In genomic region chr2L:9568360-9569088, dm6 we compare ENCODE assay signal across 6 fruit fly cellular contexts.
TF ChIP-seq lines count a peak whose summit lies in the region.

brwl (plus strand) TSS chr2L:9568890.

- TF ChIP-seq CTCF in whole organism, embryonic (GFP tag; optimal IDR thresholded peaks at IDR 0.05; lab: Kevin White, UChicago): peak; percentile 75

TF ChIP-seq in whole organism, 6 proteins besides CTCF, POLR2A, EP300 and RAD21:
- TF ChIP-seq Dll (optimal IDR thresholded peaks at IDR 0.05; lab: Kevin White, UChicago) (peak; percentile 11), pan (optimal IDR thresholded peaks at IDR 0.05; lab: Kevin White, UChicago) (no peak), EcR (GFP tag; optimal IDR thresholded peaks at IDR 0.05; lab: Kevin White, UChicago) (no peak)

TF ChIP-seq in whole organism, adult, 20 proteins besides CTCF, POLR2A, EP300 and RAD21 (continues in another document):
- peak; percentile 94 for TF ChIP-seq bab1 (GFP tag; optimal IDR thresholded peaks at IDR 0.05; lab: Kevin White, UChicago)
- TF ChIP-seq CG1620 (GFP tag; optimal IDR thresholded peaks at IDR 0.05; lab: Kevin White, UChicago): peak; percentile 87
- peak; percentile 86 for TF ChIP-seq Mnt (GFP tag; optimal IDR thresholded peaks at IDR 0.05; lab: Kevin White, UChicago)
- peak; percentile 97 for TF ChIP-seq CG12768 (GFP tag; optimal IDR thresholded peaks at IDR 0.05; lab: Kevin White, UChicago)
- peak; percentile 76 for TF ChIP-seq kay (GFP tag; lab: Kevin White, UChicago; ENCODE audit: borderline replicate concordance)
- peak; percentile 84 for TF ChIP-seq pad (GFP tag; optimal IDR thresholded peaks at IDR 0.05; lab: Kevin White, UChicago)
- peak; percentile 85 for TF ChIP-seq tj (GFP tag; optimal IDR thresholded peaks at IDR 0.05; lab: Kevin White, UChicago)
- peak; percentile 88 for TF ChIP-seq Crg-1 (GFP tag; optimal IDR thresholded peaks at IDR 0.05; lab: Kevin White, UChicago)
- peak; percentile 91 for TF ChIP-seq CG14711 (tag; optimal IDR thresholded peaks at IDR 0.05; lab: Kevin White, UChicago)
- peak; percentile 97 for TF ChIP-seq toe (GFP tag; optimal IDR thresholded peaks at IDR 0.05; lab: Kevin White, UChicago)
- peak; percentile 97 for TF ChIP-seq CG5204 (GFP tag; optimal IDR thresholded peaks at IDR 0.05; lab: Kevin White, UChicago)
- peak; percentile 96 for TF ChIP-seq CG7101 (tag; optimal IDR thresholded peaks at IDR 0.05; lab: Kevin White, UChicago)
- peak; percentile 96 for TF ChIP-seq CG11617 (GFP tag; optimal IDR thresholded peaks at IDR 0.05; lab: Kevin White, UChicago)
- peak; percentile 96 for TF ChIP-seq Hr96 (GFP tag; optimal IDR thresholded peaks at IDR 0.05; lab: Kevin White, UChicago)
- TF ChIP-seq ovo (GFP tag; optimal IDR thresholded peaks at IDR 0.05; lab: Kevin White, UChicago): peak; percentile 86
- peak; percentile 96 for TF ChIP-seq CG7045 (GFP tag; optimal IDR thresholded peaks at IDR 0.05; lab: Kevin White, UChicago)
- peak; percentile 95 for TF ChIP-seq CG33017 (tag; optimal IDR thresholded peaks at IDR 0.05; lab: Kevin White, UChicago)

TF ChIP-seq in whole organism, embryonic, 481 proteins besides CTCF, POLR2A, EP300 and RAD21 (continues in another document):
- TF ChIP-seq ems (GFP tag; optimal IDR thresholded peaks at IDR 0.05; lab: Kevin White, UChicago) (peak; percentile 98), CG32532 (GFP tag; IDR thresholded peaks at IDR 0.05; lab: Robert Waterston, UW) (peak; percentile 98), exex (tag; optimal IDR thresholded peaks at IDR 0.05; lab: Kevin White, UChicago) (peak; percentile 93), CrebB (tag; optimal IDR thresholded peaks at IDR 0.05; lab: Kevin White, UChicago) (peak; percentile 98), CG34224 (GFP tag; IDR thresholded peaks at IDR 0.05; lab: Robert Waterston, UW; ENCODE audit: partially characterized antibody) (no peak), so (GFP tag; IDR thresholded peaks at IDR 0.05; lab: Robert Waterston, UW) (peak; percentile 99), CG1832 (GFP tag; optimal IDR thresholded peaks at IDR 0.05; lab: Kevin White, UChicago) (no peak), CG2129 (GFP tag; IDR thresholded peaks at IDR 0.05; lab: Robert Waterston, UW; ENCODE audit: partially characterized antibody) (no peak), ab (GFP tag; optimal IDR thresholded peaks at IDR 0.05; lab: Kevin White, UChicago) (peak; percentile 91), unpg (GFP tag; optimal IDR thresholded peaks at IDR 0.05; lab: Kevin White, UChicago) (peak; percentile 99), Gsc (GFP tag; IDR thresholded peaks at IDR 0.05; lab: Robert Waterston, UW) (peak; percentile 95), p53 (GFP tag; optimal IDR thresholded peaks at IDR 0.05; lab: Kevin White, UChicago) (peak; percentile 92), CG9817 (tag; optimal IDR thresholded peaks at IDR 0.05; lab: Kevin White, UChicago) (peak; percentile 98), ind (GFP tag; optimal IDR thresholded peaks at IDR 0.05; lab: Kevin White, UChicago) (peak; percentile 99), CG10462 (GFP tag; optimal IDR thresholded peaks at IDR 0.05; lab: Kevin White, UChicago) (peak; percentile 99), HLH3B (GFP tag; IDR thresholded peaks at IDR 0.05; lab: Robert Waterston, UW) (peak; percentile 98), Side (GFP tag; optimal IDR thresholded peaks at IDR 0.05; lab: Kevin White, UChicago) (peak; percentile 98), CG10979 (tag; optimal IDR thresholded peaks at IDR 0.05; lab: Kevin White, UChicago) (peak; percentile 99)

TF ChIP-seq in whole organism, prepupa, 60 proteins besides CTCF, POLR2A, EP300 and RAD21 (continues in another document):
- TF ChIP-seq fkh (GFP tag; optimal IDR thresholded peaks at IDR 0.05; lab: Kevin White, UChicago): peak; percentile 98
- TF ChIP-seq Sox14 (GFP tag; optimal IDR thresholded peaks at IDR 0.05; lab: Kevin White, UChicago): peak; percentile 99
- peak; percentile 99 for TF ChIP-seq CG32006 (GFP tag; optimal IDR thresholded peaks at IDR 0.05; lab: Kevin White, UChicago)
- peak; percentile 97 to 98 for TF ChIP-seq ss (GFP tag; optimal IDR thresholded peaks at IDR 0.05; lab: Kevin White, UChicago)
- TF ChIP-seq CG11294 (GFP tag; IDR thresholded peaks at IDR 0.05; lab: Robert Waterston, UW): peak; percentile 98
- TF ChIP-seq svp (GFP tag; lab: Kevin White, UChicago): peak; percentile 99
- TF ChIP-seq achi (GFP tag; optimal IDR thresholded peaks at IDR 0.05; lab: Kevin White, UChicago): peak; percentile 98
- peak; percentile 98 for TF ChIP-seq fd59A (GFP tag; optimal IDR thresholded peaks at IDR 0.05; lab: Kevin White, UChicago)
- peak; percentile 99 for TF ChIP-seq CG34406 (GFP tag; optimal IDR thresholded peaks at IDR 0.05; lab: Kevin White, UChicago)
- peak; percentile 98 for TF ChIP-seq CG8632 (GFP tag; optimal IDR thresholded peaks at IDR 0.05; lab: Kevin White, UChicago)
- peak; percentile 98 for TF ChIP-seq CG6276 (GFP tag; optimal IDR thresholded peaks at IDR 0.05; lab: Kevin White, UChicago)
- TF ChIP-seq eg (GFP tag; IDR thresholded peaks at IDR 0.05; lab: Robert Waterston, UW): peak; percentile 99
- TF ChIP-seq CG1621 (tag; optimal IDR thresholded peaks at IDR 0.05; lab: Kevin White, UChicago): peak; percentile 97
- peak; percentile 97 for TF ChIP-seq Ets21C (GFP tag; optimal IDR thresholded peaks at IDR 0.05; lab: Kevin White, UChicago)
- peak; percentile 99 for TF ChIP-seq lz (GFP tag; optimal IDR thresholded peaks at IDR 0.05; lab: Kevin White, UChicago)
- TF ChIP-seq OdsH (GFP tag; optimal IDR thresholded peaks at IDR 0.05; lab: Kevin White, UChicago): peak; percentile 99
- TF ChIP-seq Sox102F (GFP tag; optimal IDR thresholded peaks at IDR 0.05; lab: Kevin White, UChicago): peak; percentile 98
- peak; percentile 96 for TF ChIP-seq Eip93F (GFP tag; optimal IDR thresholded peaks at IDR 0.05; lab: Kevin White, UChicago)
- TF ChIP-seq CG11902 (GFP tag; optimal IDR thresholded peaks at IDR 0.05; lab: Kevin White, UChicago): peak; percentile 96

TF ChIP-seq in whole organism, pupa, 21 proteins besides CTCF, POLR2A, EP300 and RAD21 (continues in another document):
- TF ChIP-seq CG17806 (tag; optimal IDR thresholded peaks at IDR 0.05; lab: Kevin White, UChicago) (peak; percentile 99), CG4496 (GFP tag; IDR thresholded peaks at IDR 0.05; lab: Robert Waterston, UW) (peak; percentile 98), CG8301 (tag; optimal IDR thresholded peaks at IDR 0.05; lab: Kevin White, UChicago) (peak; percentile 99), CG8159 (tag; optimal IDR thresholded peaks at IDR 0.05; lab: Kevin White, UChicago) (peak; percentile 99), CG10348 (GFP tag; IDR thresholded peaks at IDR 0.05; lab: Robert Waterston, UW) (peak; percentile 94), D1 (tag; optimal IDR thresholded peaks at IDR 0.05; lab: Kevin White, UChicago) (peak; percentile 98), Ets98B (GFP tag; IDR thresholded peaks at IDR 0.05; lab: Robert Waterston, UW) (peak; percentile 97), Pif1A (GFP tag; optimal IDR thresholded peaks at IDR 0.05; lab: Kevin White, UChicago) (peak; percentile 98), gl (tag; optimal IDR thresholded peaks at IDR 0.05; lab: Kevin White, UChicago) (peak; percentile 94), CG15710 (tag; optimal IDR thresholded peaks at IDR 0.05; lab: Kevin White, UChicago) (peak; percentile 99), CG12605 (GFP tag; IDR thresholded peaks at IDR 0.05; lab: Robert Waterston, UW) (peak; percentile 96), rn (GFP tag; IDR thresholded peaks at IDR 0.05; lab: Robert Waterston, UW) (peak; percentile 97), CG14655 (GFP tag; optimal IDR thresholded peaks at IDR 0.05; lab: Kevin White, UChicago) (peak; percentile 99), Pif1B (GFP tag; optimal IDR thresholded peaks at IDR 0.05; lab: Kevin White, UChicago) (peak; percentile 97), CG9948 (tag; optimal IDR thresholded peaks at IDR 0.05; lab: Kevin White, UChicago) (peak; percentile 99), CG32121 (GFP tag; IDR thresholded peaks at IDR 0.05; lab: Robert Waterston, UW) (peak; percentile 99), CG13204 (GFP tag; optimal IDR thresholded peaks at IDR 0.05; lab: Kevin White, UChicago) (peak; percentile 94), fd96Ca (GFP tag; IDR thresholded peaks at IDR 0.05; lab: Robert Waterston, UW) (peak; percentile 95), CG34367 (tag; optimal IDR thresholded peaks at IDR 0.05; lab: Kevin White, UChicago) (peak; percentile 98), EcR (GFP tag; optimal IDR thresholded peaks at IDR 0.05; lab: Kevin White, UChicago) (peak; percentile 50)

TF ChIP-seq in whole organism, wandering third instar larva, 38 proteins besides CTCF, POLR2A, EP300 and RAD21 (continues in another document):
- TF ChIP-seq Mio (GFP tag; optimal IDR thresholded peaks at IDR 0.05; lab: Kevin White, UChicago): peak; percentile 57
- peak; percentile 97 for TF ChIP-seq Rel (GFP tag; optimal IDR thresholded peaks at IDR 0.05; lab: Kevin White, UChicago)
- peak; percentile 70 for TF ChIP-seq Rel (tag; optimal IDR thresholded peaks at IDR 0.05; lab: Kevin White, UChicago)
- peak in 1 of 2 experiments; percentile 26 for TF ChIP-seq dl (GFP tag; optimal IDR thresholded peaks at IDR 0.05; lab: Kevin White, UChicago; ENCODE audit: insufficient read depth in 1 of 2, partially characterized antibody in 2 of 2)
- TF ChIP-seq woc (GFP tag; optimal IDR thresholded peaks at IDR 0.05; lab: Kevin White, UChicago): peak; percentile 94
- peak; percentile 26 for TF ChIP-seq Hr78 (GFP tag; optimal IDR thresholded peaks at IDR 0.05; lab: Kevin White, UChicago)
- peak; percentile 98 for TF ChIP-seq Sp1 (GFP tag; optimal IDR thresholded peaks at IDR 0.05; lab: Kevin White, UChicago)
- TF ChIP-seq OdsH (GFP tag; optimal IDR thresholded peaks at IDR 0.05; lab: Kevin White, UChicago): peak; percentile 99
- TF ChIP-seq Dif (GFP tag; optimal IDR thresholded peaks at IDR 0.05; lab: Kevin White, UChicago; ENCODE audit: partially characterized antibody): peak; percentile 45
- peak; percentile 99 for TF ChIP-seq h (GFP tag; optimal IDR thresholded peaks at IDR 0.05; lab: Kevin White, UChicago)
- TF ChIP-seq Abd-B (GFP tag; optimal IDR thresholded peaks at IDR 0.05; lab: Kevin White, UChicago): no peak
- TF ChIP-seq Vsx2 (GFP tag; optimal IDR thresholded peaks at IDR 0.05; lab: Kevin White, UChicago; ENCODE audit: partially characterized antibody): no peak
- TF ChIP-seq GATAd (GFP tag; optimal IDR thresholded peaks at IDR 0.05; lab: Kevin White, UChicago): peak; percentile 92
- TF ChIP-seq brk (GFP tag; optimal IDR thresholded peaks at IDR 0.05; lab: Kevin White, UChicago): peak; percentile 97
- TF ChIP-seq dmrt93B (GFP tag; optimal IDR thresholded peaks at IDR 0.05; lab: Kevin White, UChicago): peak; percentile 96
- peak; percentile 95 for TF ChIP-seq CG9705 (GFP tag; optimal IDR thresholded peaks at IDR 0.05; lab: Kevin White, UChicago)
- TF ChIP-seq sage (GFP tag; optimal IDR thresholded peaks at IDR 0.05; lab: Kevin White, UChicago): peak; percentile 94
- peak; percentile 99 for TF ChIP-seq ey (GFP tag; optimal IDR thresholded peaks at IDR 0.05; lab: Kevin White, UChicago)
- peak; percentile 97 for TF ChIP-seq HLH106 (tag; optimal IDR thresholded peaks at IDR 0.05; lab: Kevin White, UChicago)
- no peak for TF ChIP-seq lola (GFP tag; optimal IDR thresholded peaks at IDR 0.05; lab: Kevin White, UChicago)
- peak; percentile 97 for TF ChIP-seq sv (GFP tag; optimal IDR thresholded peaks at IDR 0.05; lab: Kevin White, UChicago)
- peak; percentile 95 for TF ChIP-seq CG32264 (GFP tag; optimal IDR thresholded peaks at IDR 0.05; lab: Kevin White, UChicago)
